Worm (Caenorhabditis elegans): ENCODE measurements around the gene ZK402.5.

ce11 chrX:1386893-1387367 is 14.2 kb downstream of the ZK402.5 start, which contains the start of gene F56C3.1:
- TF ChIP-seq lin-11 (tag; optimal IDR thresholded peaks at IDR 0.05) (no peak), ama-1 (optimal IDR thresholded peaks at IDR 0.05) (no peak)
